Fruit fly (Drosophila melanogaster) Kc167 (cell line): ENCODE measurements around the gene CG17477.
A peak's percentile ranks its signal among the peaks of the same experiment; 100 is the strongest.

Experiments
- Myc ChIP-seq: fragments of >200 bp; optimal IDR thresholded peaks from 2 replicates; lab custom pipeline; 2017; ENCODE audit warnings: missing external identifiers
- Sin3A ChIP-seq: fragments of >200 bp; optimal IDR thresholded peaks from 2 replicates; lab custom pipeline; 2018; ENCODE audit warnings: missing external identifiers
- h ChIP-seq: fragments of >200 bp; optimal IDR thresholded peaks from 3 replicates; lab custom pipeline; 2018; ENCODE audit warnings: missing external identifiers
- insv ChIP-seq: fragments of >200 bp; optimal IDR thresholded peaks from 3 replicates; lab custom pipeline; 2018; ENCODE audit warnings: missing external identifiers
- psq ChIP-seq: fragments of >200 bp; optimal IDR thresholded peaks from 2 replicates; lab custom pipeline; 2017; ENCODE audit warnings: missing external identifiers
- ttk ChIP-seq: sonication (Bioruptor generic); optimal IDR thresholded peaks from 2 replicates; lab custom pipeline; 2017; ENCODE audit warnings: missing external identifiers

Gene CG17477

dm6 chr3R:17110880-17111726 is 15.6 kb downstream of the CG17477 start:
- TF ChIP-seq Sin3A (lab: Kevin White, UChicago) (no peak), h (lab: Kevin White, UChicago) (no peak), psq (lab: Kevin White, UChicago) (no peak), Myc (lab: Kevin White, UChicago) (no peak), insv (lab: Kevin White, UChicago) (no peak), ttk (no peak)

dm6 chr3R:17108881-17109280 is 17.9 kb downstream of the CG17477 start:
- no peak for TF ChIP-seq h (lab: Kevin White, UChicago)
- TF ChIP-seq ttk: no peak
- no peak for TF ChIP-seq Myc (lab: Kevin White, UChicago)
- no peak for TF ChIP-seq psq (lab: Kevin White, UChicago)
- no peak for TF ChIP-seq Sin3A (lab: Kevin White, UChicago)
- TF ChIP-seq insv (lab: Kevin White, UChicago): no peak

- TF ChIP-seq Myc (lab: Kevin White, UChicago) (no peak), psq (lab: Kevin White, UChicago) (no peak), Sin3A (lab: Kevin White, UChicago) (no peak), insv (lab: Kevin White, UChicago) (no peak), ttk (no peak), h (lab: Kevin White, UChicago) (no peak)
Observed at dm6 chr3R:17087977-17088618, 38.6 kb downstream of the CG17477 start, which contains the start of gene cal1. cal1 (plus strand) TSS chr3R:17088280.

- no peak for TF ChIP-seq Myc (lab: Kevin White, UChicago)
- no peak for TF ChIP-seq h (lab: Kevin White, UChicago)
- no peak for TF ChIP-seq insv (lab: Kevin White, UChicago)
- no peak for TF ChIP-seq ttk
- no peak for TF ChIP-seq Sin3A (lab: Kevin White, UChicago)
- no peak for TF ChIP-seq psq (lab: Kevin White, UChicago)
Observed at dm6 chr3R:17085029-17085807, 41.5 kb downstream of the CG17477 start, which contains the start of gene GckIII. GckIII (plus strand) TSS chr3R:17085513.

dm6 chr3R:17082471-17082870 is 44.3 kb downstream of the CG17477 start:
- TF ChIP-seq Sin3A (lab: Kevin White, UChicago) (no peak), psq (lab: Kevin White, UChicago) (no peak), Myc (lab: Kevin White, UChicago) (no peak)

- no peak for TF ChIP-seq psq (lab: Kevin White, UChicago)
- TF ChIP-seq Myc (lab: Kevin White, UChicago): no peak
- TF ChIP-seq ttk: no peak
- no peak for TF ChIP-seq h (lab: Kevin White, UChicago)
- TF ChIP-seq Sin3A (lab: Kevin White, UChicago): no peak
- no peak for TF ChIP-seq insv (lab: Kevin White, UChicago)
Observed at dm6 chr3R:17081359-17081935, 45.3 kb downstream of the CG17477 start.

- TF ChIP-seq Myc (lab: Kevin White, UChicago) (no peak), Sin3A (lab: Kevin White, UChicago) (no peak), h (lab: Kevin White, UChicago) (peak; percentile 21)
Observed at dm6 chr3R:17080666-17081358, 45.9 kb downstream of the CG17477 start.

dm6 chr3R:17079859-17080255 is 46.9 kb downstream of the CG17477 start, which contains the start of the genes Keap1 and kuk:
Keap1 (minus strand) TSS chr3R:17079945.
kuk (plus strand) TSS chr3R:17080244.
- TF ChIP-seq h (lab: Kevin White, UChicago): no peak
- no peak for TF ChIP-seq Sin3A (lab: Kevin White, UChicago)
- TF ChIP-seq Myc (lab: Kevin White, UChicago): no peak
- no peak for TF ChIP-seq psq (lab: Kevin White, UChicago)
- TF ChIP-seq ttk: no peak
- no peak for TF ChIP-seq insv (lab: Kevin White, UChicago)

- TF ChIP-seq insv (lab: Kevin White, UChicago) (no peak), ttk (no peak), Myc (lab: Kevin White, UChicago) (no peak), h (lab: Kevin White, UChicago) (no peak), Sin3A (lab: Kevin White, UChicago) (no peak), psq (lab: Kevin White, UChicago) (no peak)
Observed at dm6 chr3R:17078961-17079858, 47.5 kb downstream of the CG17477 start.
